Worm (Caenorhabditis elegans): Measurements from ENCODE around the gene rpoa-1.

Gene rpoa-1

DNA sequence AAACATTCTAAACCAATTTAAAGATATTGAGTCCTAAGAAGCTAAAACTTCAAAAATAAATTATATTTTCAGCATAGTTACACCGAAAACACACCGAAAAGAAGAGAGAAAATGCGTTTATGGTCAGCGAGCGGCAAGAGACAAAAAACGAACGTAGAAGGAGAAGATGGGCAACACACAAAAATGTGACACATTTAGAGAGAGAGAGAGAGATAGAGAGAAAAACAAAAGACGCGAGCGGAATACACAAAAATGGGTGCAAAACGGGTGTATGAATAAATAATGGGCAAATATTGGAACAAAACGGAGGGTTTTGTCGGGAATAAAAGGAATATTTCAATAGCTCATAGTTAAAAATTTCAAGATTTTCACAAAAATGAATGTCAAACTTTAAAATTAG is 54.4 kb downstream of the rpoa-1 start:
- TF ChIP-seq rbr-2 (tag; optimal IDR thresholded peaks at IDR 0.05) (no peak), hlh-11 (tag; optimal IDR thresholded peaks at IDR 0.05) (peak; percentile 58), daf-12 (tag; optimal IDR thresholded peaks at IDR 0.05) (no peak), hif-1 (tag; optimal IDR thresholded peaks at IDR 0.05) (peak in 1 of 2 experiments; percentile 48), hmg-1.1 (GFP tag; IDR thresholded peaks at IDR 0.05) (no peak), tra-1 (GFP tag; IDR thresholded peaks at IDR 0.05) (0 out of 2 replicates have a peak, but pooled peaks have one; percentile 17), dmd-6 (GFP tag; IDR thresholded peaks at IDR 0.05) (peak; percentile 41), T20F7.1 (GFP tag; optimal IDR thresholded peaks at IDR 0.05) (no peak), spr-3 (GFP tag; optimal IDR thresholded peaks at IDR 0.05) (no peak), mes-2 (tag; optimal IDR thresholded peaks at IDR 0.05; ENCODE audit: poor library complexity, severe bottlenecking) (peak; percentile 36), mep-1 (tag; optimal IDR thresholded peaks at IDR 0.05) (peak; percentile 18), F49E8.2 (tag; optimal IDR thresholded peaks at IDR 0.05; ENCODE audit: borderline replicate concordance) (no peak), snpc-4 (tag; optimal IDR thresholded peaks at IDR 0.05) (no peak), mxl-2 (GFP tag; conservative IDR thresholded peaks at IDR 0.05) (no peak), gei-8 (GFP tag; optimal IDR thresholded peaks at IDR 0.05) (no peak), nhr-11 (tag; optimal IDR thresholded peaks at IDR 0.05) (no peak), ztf-11 (tag; optimal IDR thresholded peaks at IDR 0.05) (no peak), tag-97 (GFP tag; IDR thresholded peaks at IDR 0.05) (no peak), ama-1 (optimal IDR thresholded peaks at IDR 0.05) (no peak), daf-8 (GFP tag; IDR thresholded peaks at IDR 0.05) (no peak), zip-2 (tag; optimal IDR thresholded peaks at IDR 0.05) (no peak), R02D3.7 (tag; optimal IDR thresholded peaks at IDR 0.05) (no peak), daf-16 (GFP tag; optimal IDR thresholded peaks at IDR 0.05) (no peak), daf-16 (tag; optimal IDR thresholded peaks at IDR 0.05) (peak; percentile 26), nhr-111 (GFP tag; optimal IDR thresholded peaks at IDR 0.05) (no peak), nhr-41 (GFP tag; IDR thresholded peaks at IDR 0.05) (no peak), dmd-9 (GFP tag; IDR thresholded peaks at IDR 0.05) (no peak), F10B5.3 (tag; optimal IDR thresholded peaks at IDR 0.05) (no peak), dve-1 (tag; optimal IDR thresholded peaks at IDR 0.05; ENCODE audit: insufficient read depth) (peak; percentile 35), mdl-1 (tag; optimal IDR thresholded peaks at IDR 0.05) (peak in 1 of 2 experiments; percentile 80), lsy-2 (tag; optimal IDR thresholded peaks at IDR 0.05) (peak in 1 of 2 experiments; percentile 58), fkh-10 (GFP tag; optimal IDR thresholded peaks at IDR 0.05) (no peak), Y48G9A.11 (GFP tag; IDR thresholded peaks at IDR 0.05) (no peak), nhr-76 (tag; optimal IDR thresholded peaks at IDR 0.05) (no peak), ceh-82 (tag; optimal IDR thresholded peaks at IDR 0.05) (no peak), lin-15B (tag; optimal IDR thresholded peaks at IDR 0.05) (no peak), ctbp-1 (GFP tag; IDR thresholded peaks at IDR 0.05) (no peak), mdt-29 (GFP tag; IDR thresholded peaks at IDR 0.05) (no peak), nhr-10 (tag; optimal IDR thresholded peaks at IDR 0.05) (no peak), nhr-6 (tag; optimal IDR thresholded peaks at IDR 0.05) (peak; percentile 11), saeg-2 (GFP tag; IDR thresholded peaks at IDR 0.05) (no peak), nhr-28 (tag; optimal IDR thresholded peaks at IDR 0.05) (peak; percentile 53), nhr-48 (tag; optimal IDR thresholded peaks at IDR 0.05) (peak; percentile 90), ZK337.2 (GFP tag; IDR thresholded peaks at IDR 0.05) (no peak), lin-39 (tag; optimal IDR thresholded peaks at IDR 0.05) (no peak), set-16 (GFP tag; IDR thresholded peaks at IDR 0.05) (no peak), aha-1 (tag) (peak; percentile 53), nhr-42 (GFP tag; IDR thresholded peaks at IDR 0.05) (no peak), hlh-30 (tag; optimal IDR thresholded peaks at IDR 0.05; ENCODE audit: insufficient read depth) (peak; percentile 79), nhr-237 (tag; optimal IDR thresholded peaks at IDR 0.05) (no peak), ceh-62 (tag; optimal IDR thresholded peaks at IDR 0.05) (no peak), nhr-77 (tag; optimal IDR thresholded peaks at IDR 0.05) (peak; percentile 60), php-3 (GFP tag; IDR thresholded peaks at IDR 0.05) (no peak)
